Worm (Caenorhabditis elegans): ENCODE results near the gene C09G5.7.

DNA sequence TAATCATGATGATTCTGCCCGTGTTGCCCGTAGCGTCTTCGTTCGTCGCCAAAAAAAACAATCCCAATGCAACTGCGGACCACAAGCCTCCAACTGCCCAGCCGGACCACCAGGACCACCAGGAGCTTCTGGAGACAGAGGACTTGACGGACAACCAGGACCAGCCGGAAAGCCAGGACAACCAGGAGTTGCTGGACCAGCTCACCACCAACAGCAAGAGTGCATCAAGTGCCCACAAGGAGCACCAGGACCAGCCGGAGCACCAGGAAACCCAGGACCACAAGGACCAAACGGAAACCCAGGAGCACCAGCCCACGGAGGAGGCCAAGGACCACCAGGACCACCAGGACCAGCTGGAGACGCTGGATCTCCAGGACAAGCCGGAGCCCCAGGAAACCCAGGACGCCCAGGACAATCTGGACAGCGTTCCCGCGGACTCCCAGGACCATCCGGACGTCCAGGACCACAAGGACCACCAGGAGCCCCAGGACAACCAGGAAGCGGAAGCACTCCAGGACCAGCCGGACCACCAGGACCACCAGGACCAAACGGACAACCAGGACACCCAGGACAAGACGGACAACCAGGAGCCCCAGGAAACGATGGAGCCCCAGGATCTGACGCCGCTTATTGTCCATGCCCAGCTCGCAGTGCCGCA, 7.1 kb upstream of the C09G5.7 start:
- TF ChIP-seq him-1 (tag; optimal IDR thresholded peaks at IDR 0.05) (no peak), dao-5 (tag; optimal IDR thresholded peaks at IDR 0.05) (peak; percentile 6), W03F9.2 (tag; optimal IDR thresholded peaks at IDR 0.05) (no peak)

Measured in whole organism, L4/young adult.